Worm (Caenorhabditis elegans) whole organism, young adult: ENCODE data around the gene srj-38.
"Not testable (repeated sequence)": the region's sequence is repeated elsewhere in the genome, so short reads cannot be mapped to it uniquely, and the experiment has no call there.

Experiments
- C17E4.6 ChIP-seq: fragments of 200-800 bp; sonication (Bioruptor generic); IDR thresholded peaks from 2 replicates; pipeline ENCODE4 v1.3.6; 2022; ENCODE audit warnings: missing genetic modification reagents, missing genetic modification characterization, missing compliant biosample characterization
- D2030.7 ChIP-seq: fragments of 200-800 bp; sonication (Bioruptor generic); IDR thresholded peaks from 2 replicates; pipeline ENCODE4 v1.3.6; 2022; ENCODE audit warnings: missing genetic modification reagents, missing genetic modification characterization, missing compliant biosample characterization
- F10E7.11 ChIP-seq: sonication (generic microtip); optimal IDR thresholded peaks from 2 replicates; lab custom pipeline; 2017; ENCODE audit warnings: mild to moderate bottlenecking, missing genetic modification characterization, moderate library complexity, missing compliant biosample characterization
- Y53G8AR.9 ChIP-seq: fragments of 200-800 bp; sonication (Bioruptor generic); conservative IDR thresholded peaks from 2 replicates; pipeline ENCODE4 v1.3.6; 2022; ENCODE audit warnings: missing genetic modification reagents, missing genetic modification characterization, missing compliant biosample characterization
- Y67H2A.10 ChIP-seq: fragments of 200-800 bp; sonication (Bioruptor generic); conservative IDR thresholded peaks from 2 replicates; pipeline ENCODE4 v1.3.6; 2022; ENCODE audit warnings: missing genetic modification reagents, missing genetic modification characterization, missing compliant biosample characterization
- Y95B8A.8 ChIP-seq: fragments of 200-800 bp; sonication (Bioruptor generic); IDR thresholded peaks from 2 replicates; pipeline ENCODE4 v1.3.6; 2022; ENCODE audit warnings: missing genetic modification reagents, missing genetic modification characterization, missing compliant biosample characterization
- akir-1 ChIP-seq: fragments of 200-800 bp; sonication (Bioruptor generic); optimal IDR thresholded peaks from 2 replicates; lab custom pipeline; 2018; ENCODE audit warnings: mild to moderate bottlenecking, missing genetic modification characterization, moderate library complexity, missing compliant biosample characterization
- bed-2 ChIP-seq: fragments of 200-800 bp; sonication (Bioruptor generic); IDR thresholded peaks from 2 replicates; pipeline ENCODE4 v1.3.6; 2022; ENCODE audit warnings: missing genetic modification reagents, missing genetic modification characterization, missing compliant biosample characterization
- ceh-79 ChIP-seq: sonication (generic microtip); optimal IDR thresholded peaks from 2 replicates; lab custom pipeline; 2017; ENCODE audit warnings: mild to moderate bottlenecking, missing genetic modification characterization, missing compliant biosample characterization
- ceh-91 ChIP-seq: fragments of 200-800 bp; sonication (Bioruptor generic); IDR thresholded peaks from 2 replicates; pipeline ENCODE4 v1.3.6; 2022; ENCODE audit warnings: missing genetic modification reagents, missing genetic modification characterization, missing compliant biosample characterization
- die-1 ChIP-seq: sonication (generic microtip); optimal IDR thresholded peaks from 2 replicates; lab custom pipeline; 2016; ENCODE audit warnings: missing genotype, mild to moderate bottlenecking, missing genetic modification characterization, missing compliant biosample characterization
- egl-18 ChIP-seq: fragments of 200-800 bp; sonication (Bioruptor generic); IDR thresholded peaks from 2 replicates; pipeline ENCODE4 v1.3.6; 2022; ENCODE audit warnings: missing genetic modification reagents, missing genetic modification characterization, missing compliant biosample characterization
- egrh-3 ChIP-seq: fragments of 200-800 bp; sonication (Bioruptor generic); IDR thresholded peaks from 2 replicates; pipeline ENCODE4 v1.3.6; 2022; ENCODE audit warnings: missing genetic modification reagents, missing genetic modification characterization, missing compliant biosample characterization
- ets-4 ChIP-seq: fragments of 200-800 bp; sonication (Bioruptor generic); optimal IDR thresholded peaks from 2 replicates; lab custom pipeline; 2018; ENCODE audit warnings: mild to moderate bottlenecking, missing genetic modification characterization, missing compliant biosample characterization
- hmg-1.2 ChIP-seq: fragments of 200-800 bp; sonication (Bioruptor generic); IDR thresholded peaks from 2 replicates; pipeline ENCODE4 v1.3.6; 2022; ENCODE audit warnings: missing genetic modification reagents, missing genetic modification characterization, missing compliant biosample characterization
- hrde-1 ChIP-seq: sonication (generic microtip); optimal IDR thresholded peaks from 2 replicates; lab custom pipeline; 2016; ENCODE audit warnings: missing genetic modification characterization, mild to moderate bottlenecking, missing compliant biosample characterization, moderate library complexity, missing genotype, missing genetic modification reagents, borderline replicate concordance
- lin-26 ChIP-seq: fragments of 200-800 bp; sonication (Bioruptor generic); IDR thresholded peaks from 2 replicates; pipeline ENCODE4 v1.3.6; 2022; ENCODE audit warnings: missing genetic modification reagents, missing genetic modification characterization, missing compliant biosample characterization
- lin-35 ChIP-seq, 3 experiments: fragments of 150-350 bp in 2 of 3; sonication (generic microtip) in 1 of 3; optimal IDR thresholded peaks; 2 replicates each; lab custom pipeline; 2014 to 2018; ENCODE audit warnings: missing biosample characterization in 3 of 3, missing genetic modification characterization in 3 of 3, missing genetic modification reagents in 3 of 3
- lin-54 ChIP-seq: fragments of 200-800 bp; sonication (Bioruptor generic); optimal IDR thresholded peaks from 2 replicates; lab custom pipeline; 2018; ENCODE audit warnings: mild to moderate bottlenecking, missing genetic modification characterization, missing compliant biosample characterization
- mcd-1 ChIP-seq: fragments of 200-800 bp; sonication (Bioruptor generic); IDR thresholded peaks from 2 replicates; pipeline ENCODE4 v1.3.6; 2022; ENCODE audit warnings: missing genetic modification reagents, missing genetic modification characterization, missing compliant biosample characterization
- mel-28 ChIP-seq: sonication (generic microtip); optimal IDR thresholded peaks from 2 replicates; lab custom pipeline; 2016; ENCODE audit warnings: borderline replicate concordance, mild to moderate bottlenecking, missing genetic modification characterization, missing compliant biosample characterization
- mes-4 ChIP-seq: sonication (generic microtip); optimal IDR thresholded peaks from 2 replicates; lab custom pipeline; 2016; ENCODE audit warnings: missing genotype, missing genetic modification characterization, missing compliant biosample characterization
- mxl-1 ChIP-seq: sonication (generic microtip); optimal IDR thresholded peaks from 2 replicates; lab custom pipeline; 2016; ENCODE audit warnings: missing genetic modification characterization, missing compliant biosample characterization
- nfya-2 ChIP-seq: fragments of 200-800 bp; sonication (Bioruptor generic); IDR thresholded peaks from 2 replicates; pipeline ENCODE4 v1.3.6; 2022; ENCODE audit warnings: missing genetic modification reagents, missing genetic modification characterization, missing compliant biosample characterization
- nhr-179 ChIP-seq: sonication (generic microtip); optimal IDR thresholded peaks from 2 replicates; lab custom pipeline; 2016; ENCODE audit warnings: mild to moderate bottlenecking, missing genetic modification characterization, missing compliant biosample characterization
- nhr-80 ChIP-seq: sonication (generic microtip); optimal IDR thresholded peaks from 2 replicates; lab custom pipeline; 2016; ENCODE audit warnings: missing genetic modification characterization, missing compliant biosample characterization
- sdz-38 ChIP-seq: sonication (generic microtip); optimal IDR thresholded peaks from 2 replicates; lab custom pipeline; 2016; ENCODE audit warnings: missing genotype, missing genetic modification characterization, missing compliant biosample characterization
- somi-1 ChIP-seq: fragments of 200-800 bp; sonication (Bioruptor generic); optimal IDR thresholded peaks from 2 replicates; lab custom pipeline; 2018; ENCODE audit warnings: mild to moderate bottlenecking, missing genetic modification characterization, missing compliant biosample characterization
- tbp1 ChIP-seq: fragments of 200-800 bp; sonication (Bioruptor generic); optimal IDR thresholded peaks from 2 replicates; lab custom pipeline; 2018; ENCODE audit warnings: mild to moderate bottlenecking, missing genetic modification characterization, missing compliant biosample characterization
- unc-130 ChIP-seq: sonication (generic microtip); optimal IDR thresholded peaks from 2 replicates; lab custom pipeline; 2016; ENCODE audit warnings: missing genetic modification reagents, missing genetic modification characterization, missing compliant biosample characterization
- unc-62 ChIP-seq: fragments of 150-350 bp; optimal IDR thresholded peaks from 2 replicates; lab custom pipeline; 2014; ENCODE audit warnings: missing biosample characterization, missing genetic modification reagents, missing genetic modification characterization
- zfh-2 ChIP-seq: fragments of 200-800 bp; sonication (Bioruptor generic); conservative IDR thresholded peaks from 2 replicates; pipeline ENCODE4 v1.3.6; 2022; ENCODE audit warnings: missing genetic modification reagents, missing genetic modification characterization, missing compliant biosample characterization
- ztf-18 ChIP-seq: sonication (generic microtip); optimal IDR thresholded peaks from 2 replicates; lab custom pipeline; 2016; ENCODE audit warnings: missing genotype, mild to moderate bottlenecking, missing genetic modification characterization, missing compliant biosample characterization
- ztf-22 ChIP-seq: fragments of 200-800 bp; sonication (Bioruptor generic); optimal IDR thresholded peaks from 2 replicates; lab custom pipeline; 2018; ENCODE audit warnings: mild to moderate bottlenecking, missing genetic modification characterization, moderate library complexity, missing compliant biosample characterization

srj-38 gene

DNA sequence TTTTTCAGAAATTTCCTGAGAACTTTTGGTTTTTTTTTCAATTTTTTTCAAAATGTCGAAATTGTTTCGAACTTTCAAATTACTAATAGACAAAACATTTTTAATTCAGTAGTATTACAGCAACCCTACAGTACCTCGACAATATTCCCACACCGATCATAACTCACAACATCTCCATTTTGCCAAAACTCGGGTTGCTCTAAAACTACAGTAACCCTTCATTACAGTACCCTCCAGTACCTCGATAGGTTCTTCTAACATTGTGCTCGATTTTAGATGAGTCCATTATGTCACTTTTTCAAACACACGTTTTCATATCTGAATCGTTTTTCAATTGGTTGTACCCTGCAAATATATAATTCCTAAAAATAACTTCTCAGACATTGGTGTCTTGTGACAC is 35.2 kb downstream of the srj-38 start:
- no peak for TF ChIP-seq mes-4 (tag; lab: Kevin White, UChicago)
- TF ChIP-seq nfya-2 (GFP tag; lab: Robert Waterston, UW) = no peak
- no peak for TF ChIP-seq Y67H2A.10
- no peak for TF ChIP-seq ceh-91 (GFP tag; lab: Robert Waterston, UW)
- TF ChIP-seq somi-1 (GFP tag; lab: Kevin White, UChicago) = no peak
- TF ChIP-seq egrh-3 (GFP tag; lab: Robert Waterston, UW) = no peak
- TF ChIP-seq ztf-22 (GFP tag; lab: Kevin White, UChicago) = no peak
- TF ChIP-seq egl-18 (GFP tag; lab: Robert Waterston, UW) = no peak
- no peak for TF ChIP-seq ztf-18 (tag; lab: Kevin White, UChicago)
- TF ChIP-seq C17E4.6 (GFP tag; lab: Robert Waterston, UW) = no peak
- no peak for TF ChIP-seq F10E7.11 (tag; lab: Kevin White, UChicago)
- TF ChIP-seq lin-54 (GFP tag; lab: Kevin White, UChicago) = no peak
- no peak for TF ChIP-seq mel-28 (tag; lab: Kevin White, UChicago)
- TF ChIP-seq nhr-80 = no peak
- no peak for TF ChIP-seq mxl-1
- no peak for TF ChIP-seq hmg-1.2 (GFP tag; lab: Robert Waterston, UW)
- TF ChIP-seq D2030.7 (GFP tag; lab: Robert Waterston, UW) = no peak
- no peak for TF ChIP-seq die-1 (tag; lab: Kevin White, UChicago)
- no peak for TF ChIP-seq tbp1 (GFP tag; lab: Kevin White, UChicago)
- no peak for TF ChIP-seq ets-4 (GFP tag; lab: Kevin White, UChicago)

DNA sequence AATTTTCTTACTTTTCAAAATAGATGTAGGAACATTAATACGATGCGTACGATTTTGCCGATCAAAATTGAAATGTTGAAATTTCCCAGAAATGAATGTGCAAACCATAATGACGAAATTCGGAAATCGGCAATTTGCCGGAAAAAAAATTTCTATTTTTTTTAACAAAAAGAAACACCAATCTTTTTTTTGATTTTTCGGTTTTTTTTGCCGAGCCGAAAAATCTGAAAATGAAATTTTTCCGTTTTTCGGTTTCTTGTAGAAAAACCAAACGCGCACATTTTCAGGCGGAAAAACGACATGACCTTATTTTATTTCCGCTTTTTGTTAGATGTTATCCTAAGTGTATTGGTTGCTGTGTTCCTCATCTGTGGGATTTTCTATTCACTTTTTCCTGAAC is 36.7 kb downstream of the srj-38 start, which contains the start of gene srbc-13:
TSS of gene srbc-13 (plus strand) at position 301 of the 400 bp plus-strand sequence.
- no peak for TF ChIP-seq unc-130 (GFP tag; lab: Kevin White, UChicago)
- TF ChIP-seq nhr-179 (tag; lab: Kevin White, UChicago) = no peak
- TF ChIP-seq sdz-38 (tag; lab: Kevin White, UChicago) = no peak
- no peak for TF ChIP-seq lin-35 (GFP tag; optimal IDR thresholded peaks at IDR 0.05; lab: Kevin White, UChicago)
- TF ChIP-seq ceh-79 (tag; lab: Kevin White, UChicago) = no peak
- TF ChIP-seq Y53G8AR.9 (GFP tag; lab: Robert Waterston, UW) = no peak

DNA sequence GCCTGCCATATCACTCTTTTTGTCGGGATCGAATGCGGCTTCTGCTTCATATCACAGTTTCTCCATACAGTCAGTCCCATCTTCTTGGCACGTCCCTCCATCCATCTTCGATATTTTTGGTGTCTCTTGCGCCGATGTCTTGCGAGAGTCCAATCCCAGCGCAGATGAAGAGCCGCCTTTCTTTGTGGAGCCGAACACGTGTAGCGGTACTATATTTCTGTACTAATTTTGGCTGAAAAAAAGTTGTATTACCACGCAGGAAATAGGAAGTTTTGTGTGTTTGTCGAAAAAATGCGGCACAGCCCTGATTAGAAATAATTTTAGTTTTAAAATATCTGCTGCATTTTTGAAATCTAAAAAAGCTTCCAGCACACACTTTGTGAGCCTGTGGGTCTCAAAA is 41.1 kb downstream of the srj-38 start, which contains the start of gene K09C6.8:
TSS of gene K09C6.8 (minus strand) at position 101 of the 400 bp plus-strand sequence.
- not testable (repeated sequence) for TF ChIP-seq nhr-179 (tag; lab: Kevin White, UChicago); akir-1 (GFP tag; lab: Kevin White, UChicago); unc-62
- TF ChIP-seq, all 124 proteins: peak for 0; not testable (repeated sequence) for 124

- TF ChIP-seq egrh-3 (GFP tag; lab: Robert Waterston, UW) (peak; percentile 100), mcd-1 (GFP tag; lab: Robert Waterston, UW) (peak; percentile 59; the same call in 1 of the 2 replicates), Y95B8A.8 (GFP tag; lab: Robert Waterston, UW) (no peak), hrde-1 (tag; lab: Kevin White, UChicago) (no peak), bed-2 (GFP tag; lab: Robert Waterston, UW) (no peak), zfh-2 (GFP tag; lab: Robert Waterston, UW) (peak; percentile 89), lin-54 (GFP tag; lab: Kevin White, UChicago) (no peak), lin-26 (no peak), D2030.7 (GFP tag; lab: Robert Waterston, UW) (0 out of 2 replicates have a peak, but pooled peaks have one; percentile 14)
- TF ChIP-seq, all 124 proteins: peak for 4
Measured at ce11 chrV:842611-843010, 41.6 kb downstream of the srj-38 start.
